Fruit fly (Drosophila melanogaster) whole organism, embryonic: ENCODE measurements around the gene Fam92.

Source experiments
- Antp ChIP-seq: fragments of 200-800 bp; sonication (Bioruptor generic); optimal IDR thresholded peaks from 3 replicates; lab custom pipeline; 2016; ENCODE audit warnings: missing biosample characterization, missing genetic modification characterization
- B-H1 ChIP-seq: fragments of 200-800 bp; sonication (Bioruptor generic); IDR thresholded peaks from 3 replicates; pipeline ENCODE4 v1.3.6; 2022; ENCODE audit warnings: missing biosample characterization, missing genetic modification characterization
- CG10366 ChIP-seq: fragments of 200-800 bp; sonication (Bioruptor generic); IDR thresholded peaks from 2 replicates; pipeline ENCODE4 v1.3.6; 2022; ENCODE audit warnings: missing biosample characterization, missing genetic modification characterization
- CG1233 ChIP-seq: fragments of 200-800 bp; sonication (Bioruptor generic); optimal IDR thresholded peaks from 4 replicates; lab custom pipeline; 2018; ENCODE audit warnings: missing biosample characterization, mild to moderate bottlenecking, missing genetic modification characterization
- CG14710 ChIP-seq: fragments of 200-800 bp; sonication (Bioruptor generic); optimal IDR thresholded peaks from 3 replicates; lab custom pipeline; 2019; ENCODE audit warnings: missing biosample characterization, mild to moderate bottlenecking, missing genetic modification characterization, moderate library complexity
- CG14860 ChIP-seq: fragments of 200-800 bp; sonication (Bioruptor generic); IDR thresholded peaks from 3 replicates; pipeline ENCODE4 v1.3.6; 2022; ENCODE audit warnings: missing biosample characterization, missing genetic modification characterization; ENCODE audit not compliant: partially characterized antibody
- CG15601 ChIP-seq: fragments of 200-800 bp; sonication (Bioruptor generic); optimal IDR thresholded peaks from 3 replicates; lab custom pipeline; 2019; ENCODE audit warnings: missing biosample characterization, mild to moderate bottlenecking, missing genetic modification characterization, moderate library complexity
- CG1602 ChIP-seq: fragments of 200-800 bp; sonication (Bioruptor generic); optimal IDR thresholded peaks from 3 replicates; lab custom pipeline; 2016; ENCODE audit warnings: missing biosample characterization, missing genetic modification characterization
- CG1792 ChIP-seq: fragments of 200-800 bp; sonication (Bioruptor generic); optimal IDR thresholded peaks from 2 replicates; lab custom pipeline; 2016; ENCODE audit warnings: missing biosample characterization, missing genetic modification characterization
- CG2129 ChIP-seq: fragments of 200-800 bp; sonication (Bioruptor generic); IDR thresholded peaks from 2 replicates; pipeline ENCODE4 v1.3.6; 2022; ENCODE audit warnings: missing biosample characterization, missing genetic modification characterization; ENCODE audit not compliant: partially characterized antibody
- CG2199 ChIP-seq: fragments of 200-800 bp; sonication (Bioruptor generic); IDR thresholded peaks from 3 replicates; pipeline ENCODE4 v1.3.6; 2022; ENCODE audit warnings: missing biosample characterization, missing genetic modification characterization
- CG30431 ChIP-seq: fragments of 200-800 bp; sonication (Bioruptor generic); optimal IDR thresholded peaks from 2 replicates; lab custom pipeline; 2017; ENCODE audit warnings: missing biosample characterization, missing genetic modification characterization
- CG4282 ChIP-seq: fragments of 200-800 bp; sonication (Bioruptor generic); optimal IDR thresholded peaks from 2 replicates; lab custom pipeline; 2016; ENCODE audit warnings: missing biosample characterization, missing genetic modification characterization
- CG5953 ChIP-seq: fragments of 200-800 bp; sonication (Bioruptor generic); IDR thresholded peaks from 2 replicates; pipeline ENCODE4 v1.3.6; 2022; ENCODE audit warnings: missing biosample characterization, missing genetic modification characterization
- CG6683 ChIP-seq: fragments of 200-800 bp; sonication (Bioruptor generic); optimal IDR thresholded peaks from 2 replicates; lab custom pipeline; 2017; ENCODE audit warnings: missing biosample characterization, mild to moderate bottlenecking, missing genetic modification characterization, missing genetic modification reagents
- CG6813 ChIP-seq: fragments of 200-800 bp; sonication (Bioruptor generic); optimal IDR thresholded peaks from 2 replicates; lab custom pipeline; 2017; ENCODE audit warnings: missing biosample characterization, missing genetic modification characterization, mild to moderate bottlenecking, moderate library complexity, missing genetic modification reagents
- CG7987 ChIP-seq: fragments of 200-800 bp; sonication (Bioruptor generic); optimal IDR thresholded peaks from 2 replicates; lab custom pipeline; 2018; ENCODE audit warnings: missing biosample characterization, mild to moderate bottlenecking, missing genetic modification characterization, moderate library complexity
- CG8765 ChIP-seq: fragments of 200-800 bp; sonication (Bioruptor generic); IDR thresholded peaks from 2 replicates; pipeline ENCODE4 v1.3.6; 2022; ENCODE audit warnings: missing biosample characterization, missing genetic modification characterization
- CG9797 ChIP-seq: fragments of 200-800 bp; sonication (Bioruptor generic); optimal IDR thresholded peaks from 3 replicates; lab custom pipeline; 2018; ENCODE audit warnings: missing biosample characterization, mild to moderate bottlenecking, missing genetic modification characterization
- CoRest ChIP-seq: fragments of 200-800 bp; sonication (Bioruptor generic); optimal IDR thresholded peaks from 3 replicates; lab custom pipeline; 2018; ENCODE audit warnings: missing biosample characterization, mild to moderate bottlenecking, missing genetic modification characterization, moderate library complexity
- CrebB ChIP-seq: fragments of 200-800 bp; sonication (Bioruptor generic); optimal IDR thresholded peaks from 3 replicates; lab custom pipeline; 2018; ENCODE audit warnings: missing biosample characterization, mild to moderate bottlenecking, missing genetic modification characterization
- Deaf1 ChIP-seq: fragments of 200-800 bp; optimal IDR thresholded peaks from 3 replicates; lab custom pipeline; 2019; ENCODE audit warnings: missing biosample characterization, mild to moderate bottlenecking, missing genetic modification characterization, moderate library complexity
- Dip3 ChIP-seq: fragments of 200-800 bp; sonication (Bioruptor generic); optimal IDR thresholded peaks from 3 replicates; lab custom pipeline; 2016; ENCODE audit warnings: missing biosample characterization, missing genetic modification characterization
- Fer2 ChIP-seq: fragments of 200-800 bp; sonication (Bioruptor generic); optimal IDR thresholded peaks from 2 replicates; lab custom pipeline; 2018; ENCODE audit warnings: missing biosample characterization, mild to moderate bottlenecking, missing genetic modification characterization, moderate library complexity
- H2.0 ChIP-seq: fragments of 200-800 bp; sonication (Bioruptor generic); IDR thresholded peaks from 2 replicates; pipeline ENCODE4 v1.3.6; 2022; ENCODE audit warnings: missing biosample characterization, missing genetic modification characterization
- HmgD ChIP-seq: fragments of 200-800 bp; sonication (Bioruptor generic); optimal IDR thresholded peaks from 3 replicates; lab custom pipeline; 2016; ENCODE audit warnings: missing biosample characterization, missing genetic modification characterization
- Kr ChIP-seq: fragments of 200-800 bp; sonication (Bioruptor generic); optimal IDR thresholded peaks from 2 replicates; lab custom pipeline; 2017; ENCODE audit warnings: missing biosample characterization, mild to moderate bottlenecking, missing genetic modification characterization
- Meics ChIP-seq: fragments of 200-800 bp; sonication (Bioruptor generic); optimal IDR thresholded peaks from 2 replicates; lab custom pipeline; 2017; ENCODE audit warnings: missing biosample characterization, mild to moderate bottlenecking, missing genetic modification characterization
- Pdp1 ChIP-seq, 2 experiments: fragments of 200-800 bp; sonication (Bioruptor generic); optimal IDR thresholded peaks; 3 replicates each; lab custom pipeline; 2016; ENCODE audit warnings: missing biosample characterization in 2 of 2, missing genetic modification characterization in 2 of 2, mild to moderate bottlenecking in 1 of 2, moderate library complexity in 1 of 2
- Stat92E ChIP-seq, 3 experiments: fragments of >200 bp in 2 of 3; fragments of 200-800 bp in 1 of 3; sonication (Bioruptor generic) in 1 of 3; optimal IDR thresholded peaks; 2 replicates each; lab custom pipeline; 2017 to 2019; ENCODE audit warnings: missing biosample characterization in 3 of 3, missing genetic modification characterization in 3 of 3, mild to moderate bottlenecking in 1 of 3, moderate library complexity in 1 of 3
- Tbp ChIP-seq: fragments of >200 bp; optimal IDR thresholded peaks from 2 replicates; lab custom pipeline; 2018; ENCODE audit warnings: missing biosample characterization, missing genetic modification characterization
- YL-1 ChIP-seq: fragments of 200-800 bp; sonication (Bioruptor generic); optimal IDR thresholded peaks from 3 replicates; lab custom pipeline; 2017; ENCODE audit warnings: missing biosample characterization, mild to moderate bottlenecking, missing genetic modification characterization
- ash1 ChIP-seq: fragments of 200-800 bp; sonication (Bioruptor generic); optimal IDR thresholded peaks from 2 replicates; lab custom pipeline; 2018; ENCODE audit warnings: missing biosample characterization, mild to moderate bottlenecking, missing genetic modification characterization
- bcd ChIP-seq: fragments of 200-800 bp; sonication (Bioruptor generic); optimal IDR thresholded peaks from 2 replicates; lab custom pipeline; 2017; ENCODE audit warnings: missing biosample characterization, mild to moderate bottlenecking, missing genetic modification characterization
- cg ChIP-seq: fragments of 200-800 bp; sonication (Bioruptor generic); optimal IDR thresholded peaks from 3 replicates; lab custom pipeline; 2019; ENCODE audit warnings: missing biosample characterization, mild to moderate bottlenecking, missing genetic modification characterization, moderate library complexity
- chif ChIP-seq, 2 experiments: fragments of 200-800 bp; sonication (Bioruptor generic); optimal IDR thresholded peaks; 3 replicates each; lab custom pipeline; 2016; ENCODE audit warnings: missing biosample characterization in 2 of 2, missing genetic modification characterization in 2 of 2
- dan ChIP-seq: fragments of 200-800 bp; sonication (Bioruptor generic); IDR thresholded peaks from 2 replicates; pipeline ENCODE4 v1.3.6; 2022; ENCODE audit warnings: missing biosample characterization, missing genetic modification characterization
- danr ChIP-seq: fragments of 200-800 bp; sonication (Bioruptor generic); IDR thresholded peaks from 2 replicates; pipeline ENCODE4 v1.3.6; 2022; ENCODE audit warnings: missing biosample characterization, missing genetic modification characterization
- emc ChIP-seq: fragments of 200-800 bp; sonication (Bioruptor generic); optimal IDR thresholded peaks from 2 replicates; lab custom pipeline; 2016; ENCODE audit warnings: missing biosample characterization, missing genetic modification characterization
- eyg ChIP-seq: fragments of 200-800 bp; sonication (Bioruptor generic); optimal IDR thresholded peaks from 3 replicates; lab custom pipeline; 2016; ENCODE audit warnings: missing biosample characterization, missing genetic modification characterization
- hkb ChIP-seq, 2 experiments: fragments of 200-800 bp in 1 of 2; fragments of >200 bp in 1 of 2; sonication (Bioruptor generic) in 1 of 2; IDR thresholded peaks in 1 of 2; optimal IDR thresholded peaks in 1 of 2; 2 replicates each; pipeline versions ENCODE4 v1.3.6 to Lab custom; 2017 to 2022; ENCODE audit warnings: missing biosample characterization in 1 of 2, missing genetic modification characterization in 1 of 2
- inv ChIP-seq: fragments of 200-800 bp; sonication (Bioruptor generic); IDR thresholded peaks from 2 replicates; pipeline ENCODE4 v1.3.6; 2022; ENCODE audit warnings: missing biosample characterization, missing genetic modification characterization; ENCODE audit not compliant: partially characterized antibody
- lbe ChIP-seq: fragments of 200-800 bp; sonication (Bioruptor generic); optimal IDR thresholded peaks from 2 replicates; lab custom pipeline; 2016; ENCODE audit warnings: missing biosample characterization, mild to moderate bottlenecking, missing genetic modification characterization
- lov ChIP-seq, 2 experiments: fragments of 200-800 bp in 1 of 2; fragments of >200 bp in 1 of 2; sonication (Bioruptor generic) in 1 of 2; IDR thresholded peaks in 1 of 2; optimal IDR thresholded peaks in 1 of 2; 2 replicates in 1 of 2; 3 replicates in 1 of 2; pipeline versions ENCODE4 v1.3.6 to Lab custom; 2017 to 2022; ENCODE audit warnings: missing biosample characterization in 1 of 2, missing genetic modification characterization in 1 of 2
- nom ChIP-seq: fragments of 200-800 bp; sonication (Bioruptor generic); optimal IDR thresholded peaks from 2 replicates; lab custom pipeline; 2017; ENCODE audit warnings: missing biosample characterization, missing genetic modification characterization, mild to moderate bottlenecking, moderate library complexity, missing genetic modification reagents
- odd ChIP-seq: fragments of 200-800 bp; sonication (Bioruptor generic); optimal IDR thresholded peaks from 2 replicates; lab custom pipeline; 2017; ENCODE audit warnings: missing biosample characterization, mild to moderate bottlenecking, missing genetic modification characterization
- peb ChIP-seq: fragments of 200-800 bp; sonication (Bioruptor generic); IDR thresholded peaks from 2 replicates; pipeline ENCODE4 v1.3.6; 2022; ENCODE audit warnings: missing biosample characterization, missing genetic modification characterization
- vnd ChIP-seq: fragments of 200-800 bp; sonication (Bioruptor generic); IDR thresholded peaks from 3 replicates; pipeline ENCODE4 v1.3.6; 2022; ENCODE audit warnings: missing biosample characterization, missing genetic modification characterization; ENCODE audit not compliant: partially characterized antibody

The Fam92 gene

dm6 chr2L:12427487-12428101 lies 2.9 kb downstream of the Fam92 start, which contains the start of the genes CG5446 and Trm1 (continued):
- TF ChIP-seq hkb (optimal IDR thresholded peaks at IDR 0.05; lab: Kevin White, UChicago): no peak
- no peak for TF ChIP-seq hkb (GFP tag; IDR thresholded peaks at IDR 0.05; lab: Robert Waterston, UW)
- no peak for TF ChIP-seq cg (GFP tag; lab: Kevin White, UChicago)
- TF ChIP-seq CG5953 (GFP tag; lab: Robert Waterston, UW): no peak
- no peak for TF ChIP-seq CG4282 (GFP tag; lab: Kevin White, UChicago)
- TF ChIP-seq lov (optimal IDR thresholded peaks at IDR 0.05; lab: Kevin White, UChicago): no peak
- no peak for TF ChIP-seq lov (GFP tag; IDR thresholded peaks at IDR 0.05; lab: Robert Waterston, UW)
- TF ChIP-seq bcd (GFP tag; lab: Kevin White, UChicago): peak; percentile 66
- TF ChIP-seq eyg (GFP tag; lab: Kevin White, UChicago): no peak
- TF ChIP-seq Fer2: peak; percentile 31
- peak; percentile 41 for TF ChIP-seq CG1233 (GFP tag; lab: Kevin White, UChicago)
- no peak for TF ChIP-seq CG2199
- no peak for TF ChIP-seq Dip3 (GFP tag; lab: Kevin White, UChicago)
- TF ChIP-seq CG2129 (GFP tag; lab: Robert Waterston, UW): no peak
- TF ChIP-seq inv (GFP tag; lab: Robert Waterston, UW): no peak
- peak; percentile 68 for TF ChIP-seq Deaf1 (tag; lab: Kevin White, UChicago)
- TF ChIP-seq dan (GFP tag; lab: Robert Waterston, UW): no peak
- TF ChIP-seq odd (GFP tag; lab: Kevin White, UChicago): peak; percentile 52
- TF ChIP-seq CoRest (tag; lab: Kevin White, UChicago): peak; percentile 86
- TF ChIP-seq CG30431 (GFP tag; lab: Kevin White, UChicago): no peak
- TF ChIP-seq H2.0: no peak; the same call in 1 of the 2 replicates
- 0 out of 2 replicates have a peak, but pooled peaks have one; percentile 19 for TF ChIP-seq CG10366 (GFP tag; lab: Robert Waterston, UW)
- no peak for TF ChIP-seq Stat92E (GFP tag; optimal IDR thresholded peaks at IDR 0.05; lab: Kevin White, UChicago)
- no peak for TF ChIP-seq vnd (GFP tag; lab: Robert Waterston, UW)
- TF ChIP-seq B-H1 (GFP tag; lab: Robert Waterston, UW): no peak
- no peak for TF ChIP-seq Kr (GFP tag; lab: Kevin White, UChicago)
- TF ChIP-seq CG14710 (tag; lab: Kevin White, UChicago): peak; percentile 87
- TF ChIP-seq chif (GFP tag; optimal IDR thresholded peaks at IDR 0.05; lab: Kevin White, UChicago): no peak
- peak; percentile 39 for TF ChIP-seq nom (GFP tag; lab: Kevin White, UChicago)
- peak; percentile 81 for TF ChIP-seq CG15601
- no peak for TF ChIP-seq ash1
- TF ChIP-seq CG1792: no peak
- TF ChIP-seq CG1602 (GFP tag; lab: Kevin White, UChicago): peak; percentile 64
- peak; percentile 59 for TF ChIP-seq CG6683 (GFP tag; lab: Kevin White, UChicago)
- TF ChIP-seq CG6813 (GFP tag; lab: Kevin White, UChicago): peak; percentile 47
- no peak for TF ChIP-seq CrebB
- peak; percentile 66 for TF ChIP-seq YL-1 (GFP tag; lab: Kevin White, UChicago)
- no peak for TF ChIP-seq Tbp (GFP tag; lab: Kevin White, UChicago)
- no peak for TF ChIP-seq peb
- peak in 1 of 2 experiments; percentile 3 for TF ChIP-seq Pdp1 (GFP tag; optimal IDR thresholded peaks at IDR 0.05; lab: Kevin White, UChicago)
- TF ChIP-seq emc (GFP tag; lab: Kevin White, UChicago): no peak
- peak; percentile 76 for TF ChIP-seq Meics (GFP tag; lab: Kevin White, UChicago)
- TF ChIP-seq CG14860: no peak
- TF ChIP-seq CG9797 (GFP tag; lab: Kevin White, UChicago): no peak
- no peak for TF ChIP-seq HmgD (GFP tag; lab: Kevin White, UChicago)
- no peak for TF ChIP-seq Antp (GFP tag; lab: Kevin White, UChicago)
- TF ChIP-seq CG8765 (GFP tag; lab: Robert Waterston, UW): no peak
- no peak for TF ChIP-seq CG7987 (GFP tag; lab: Kevin White, UChicago)
- no peak for TF ChIP-seq danr (GFP tag; lab: Robert Waterston, UW)
- peak; percentile 34 for TF ChIP-seq lbe (GFP tag; lab: Kevin White, UChicago)
